Fruit fly (Drosophila melanogaster) whole organism, embryonic: ENCODE data around the gene Vps39.

Source experiments
- Atf-2 ChIP-seq: fragments of 200-800 bp; sonication (Bioruptor generic); optimal IDR thresholded peaks from 2 replicates; lab custom pipeline; 2016; ENCODE audit warnings: missing biosample characterization, missing genetic modification characterization
- CG10321 ChIP-seq: fragments of 200-800 bp; sonication (Bioruptor generic); IDR thresholded peaks from 2 replicates; pipeline ENCODE4 v1.3.6; 2022; ENCODE audit warnings: missing biosample characterization, missing genetic modification characterization
- CG11696 ChIP-seq: fragments of 200-800 bp; sonication (Bioruptor generic); IDR thresholded peaks from 2 replicates; pipeline ENCODE4 v1.3.6; 2022; ENCODE audit warnings: missing biosample characterization, missing genetic modification characterization
- CG12769 ChIP-seq: fragments of 200-800 bp; sonication (Bioruptor generic); optimal IDR thresholded peaks from 2 replicates; lab custom pipeline; 2019; ENCODE audit warnings: missing biosample characterization, mild to moderate bottlenecking, missing genetic modification characterization, moderate library complexity
- CG13296 ChIP-seq: fragments of 200-800 bp; sonication (Bioruptor generic); optimal IDR thresholded peaks from 3 replicates; lab custom pipeline; 2018; ENCODE audit warnings: missing biosample characterization, mild to moderate bottlenecking, missing genetic modification characterization
- CG13424 ChIP-seq: fragments of 200-800 bp; sonication (Bioruptor generic); optimal IDR thresholded peaks from 2 replicates; lab custom pipeline; 2019; ENCODE audit warnings: missing biosample characterization, mild to moderate bottlenecking, missing genetic modification characterization, moderate library complexity
- CG15696 ChIP-seq: fragments of 200-800 bp; sonication (Bioruptor generic); optimal IDR thresholded peaks from 2 replicates; lab custom pipeline; 2019; ENCODE audit warnings: missing biosample characterization, mild to moderate bottlenecking, missing genetic modification characterization, moderate library complexity
- CG17912 ChIP-seq: fragments of 200-800 bp; sonication (Bioruptor generic); optimal IDR thresholded peaks from 2 replicates; lab custom pipeline; 2018; ENCODE audit warnings: missing biosample characterization, mild to moderate bottlenecking, missing genetic modification characterization
- CG18764 ChIP-seq: fragments of 200-800 bp; sonication (Bioruptor generic); optimal IDR thresholded peaks from 3 replicates; lab custom pipeline; 2016; ENCODE audit warnings: missing biosample characterization, missing genetic modification characterization
- CG2678 ChIP-seq: fragments of 200-800 bp; sonication (Bioruptor generic); optimal IDR thresholded peaks from 3 replicates; lab custom pipeline; 2019; ENCODE audit warnings: missing biosample characterization, mild to moderate bottlenecking, missing genetic modification characterization, moderate library complexity
- CG4282 ChIP-seq: fragments of 200-800 bp; sonication (Bioruptor generic); optimal IDR thresholded peaks from 2 replicates; lab custom pipeline; 2016; ENCODE audit warnings: missing biosample characterization, missing genetic modification characterization
- CG6765 ChIP-seq: fragments of 200-800 bp; sonication (Bioruptor generic); optimal IDR thresholded peaks from 3 replicates; lab custom pipeline; 2017; ENCODE audit warnings: missing biosample characterization, mild to moderate bottlenecking, missing genetic modification characterization
- CG7271 ChIP-seq: fragments of 200-800 bp; sonication (Bioruptor generic); optimal IDR thresholded peaks from 2 replicates; lab custom pipeline; 2018; ENCODE audit warnings: missing biosample characterization, mild to moderate bottlenecking, missing genetic modification characterization, moderate library complexity
- CG7963 ChIP-seq: fragments of 200-800 bp; sonication (Bioruptor generic); IDR thresholded peaks from 3 replicates; pipeline ENCODE4 v1.3.6; 2022; ENCODE audit warnings: missing biosample characterization, missing genetic modification characterization; ENCODE audit not compliant: partially characterized antibody
- CG8388 ChIP-seq: fragments of 200-800 bp; sonication (Bioruptor generic); optimal IDR thresholded peaks from 2 replicates; lab custom pipeline; 2019; ENCODE audit warnings: missing biosample characterization, mild to moderate bottlenecking, missing genetic modification characterization, moderate library complexity
- CG8944 ChIP-seq: fragments of 200-800 bp; sonication (Bioruptor generic); optimal IDR thresholded peaks from 3 replicates; lab custom pipeline; 2016; ENCODE audit warnings: missing biosample characterization, missing genetic modification characterization
- CG9797 ChIP-seq: fragments of 200-800 bp; sonication (Bioruptor generic); optimal IDR thresholded peaks from 3 replicates; lab custom pipeline; 2018; ENCODE audit warnings: missing biosample characterization, mild to moderate bottlenecking, missing genetic modification characterization
- CrebB ChIP-seq: fragments of 200-800 bp; sonication (Bioruptor generic); optimal IDR thresholded peaks from 3 replicates; lab custom pipeline; 2018; ENCODE audit warnings: missing biosample characterization, mild to moderate bottlenecking, missing genetic modification characterization
- Doc2 ChIP-seq: fragments of 200-800 bp; sonication (Bioruptor generic); IDR thresholded peaks from 2 replicates; pipeline ENCODE4 v1.3.6; 2022; ENCODE audit warnings: missing biosample characterization, missing genetic modification characterization
- Dp ChIP-seq: fragments of 200-800 bp; sonication (Bioruptor generic); optimal IDR thresholded peaks from 2 replicates; lab custom pipeline; 2018; ENCODE audit warnings: missing biosample characterization, mild to moderate bottlenecking, missing genetic modification characterization, moderate library complexity
- Drgx ChIP-seq: fragments of 200-800 bp; sonication (Bioruptor generic); IDR thresholded peaks from 2 replicates; pipeline ENCODE4 v1.3.6; 2022; ENCODE audit warnings: missing biosample characterization, missing genetic modification characterization
- Hey ChIP-seq: fragments of 200-800 bp; sonication (Bioruptor generic); optimal IDR thresholded peaks from 3 replicates; lab custom pipeline; 2018; ENCODE audit warnings: missing biosample characterization, mild to moderate bottlenecking, missing genetic modification characterization
- HmgD ChIP-seq: fragments of 200-800 bp; sonication (Bioruptor generic); optimal IDR thresholded peaks from 3 replicates; lab custom pipeline; 2016; ENCODE audit warnings: missing biosample characterization, missing genetic modification characterization
- Hr51 ChIP-seq, 2 experiments: fragments of 200-800 bp; sonication (Bioruptor generic); optimal IDR thresholded peaks; 2 replicates in 1 of 2; 3 replicates in 1 of 2; lab custom pipeline; 2016 to 2018; ENCODE audit warnings: missing biosample characterization in 2 of 2, missing genetic modification characterization in 2 of 2, mild to moderate bottlenecking in 1 of 2, moderate library complexity in 1 of 2
- Myb ChIP-seq: fragments of 200-800 bp; sonication (Bioruptor generic); optimal IDR thresholded peaks from 2 replicates; lab custom pipeline; 2016; ENCODE audit warnings: missing biosample characterization, missing genetic modification characterization
- Neu2 ChIP-seq: fragments of 200-800 bp; sonication (Bioruptor generic); optimal IDR thresholded peaks from 3 replicates; lab custom pipeline; 2016; ENCODE audit warnings: missing biosample characterization, missing genetic modification characterization, borderline replicate concordance
- Opbp ChIP-seq: fragments of 200-800 bp; sonication (Bioruptor generic); IDR thresholded peaks from 3 replicates; pipeline ENCODE4 v1.3.6; 2022; ENCODE audit warnings: missing biosample characterization, missing genetic modification characterization; ENCODE audit not compliant: partially characterized antibody
- Ptx1 ChIP-seq: fragments of 200-800 bp; sonication (Bioruptor generic); IDR thresholded peaks from 2 replicates; pipeline ENCODE4 v1.3.6; 2022; ENCODE audit warnings: missing biosample characterization, missing genetic modification characterization
- Sox100B ChIP-seq: fragments of 200-800 bp; sonication (Bioruptor generic); optimal IDR thresholded peaks from 3 replicates; lab custom pipeline; 2018; ENCODE audit warnings: missing biosample characterization, mild to moderate bottlenecking, missing genetic modification characterization
- Sry-δ ChIP-seq: fragments of 200-800 bp; sonication (Bioruptor generic); optimal IDR thresholded peaks from 2 replicates; lab custom pipeline; 2016; ENCODE audit warnings: missing biosample characterization, missing genetic modification characterization
- Trl ChIP-seq, 3 experiments: fragments of >200 bp in 2 of 3; fragments of 200-800 bp in 1 of 3; sonication (Bioruptor generic) in 1 of 3; optimal IDR thresholded peaks; 2 replicates in 1 of 3; 3 replicates in 2 of 3; lab custom pipeline; 2016 to 2017; ENCODE audit warnings: missing biosample characterization in 1 of 3, missing genetic modification characterization in 1 of 3
- Usf ChIP-seq: fragments of 200-800 bp; sonication (Bioruptor generic); optimal IDR thresholded peaks from 2 replicates; lab custom pipeline; 2017; ENCODE audit warnings: missing genotype, missing biosample characterization, missing genetic modification characterization
- Vsx1 ChIP-seq: fragments of 200-800 bp; sonication (Bioruptor generic); optimal IDR thresholded peaks from 2 replicates; lab custom pipeline; 2017; ENCODE audit warnings: missing biosample characterization, mild to moderate bottlenecking, missing genetic modification characterization, missing genetic modification reagents
- ab ChIP-seq: fragments of 200-800 bp; sonication (Bioruptor generic); optimal IDR thresholded peaks from 2 replicates; lab custom pipeline; 2016; ENCODE audit warnings: missing biosample characterization, missing genetic modification characterization
- ac ChIP-seq: fragments of 200-800 bp; sonication (Bioruptor generic); optimal IDR thresholded peaks from 3 replicates; lab custom pipeline; 2017; ENCODE audit warnings: missing biosample characterization, mild to moderate bottlenecking, missing genetic modification characterization
- aop ChIP-seq: fragments of 200-800 bp; sonication (Bioruptor generic); IDR thresholded peaks from 2 replicates; pipeline ENCODE4 v1.3.6; 2022; ENCODE audit warnings: missing biosample characterization, missing genetic modification characterization
- ase ChIP-seq: fragments of 200-800 bp; sonication (Bioruptor generic); IDR thresholded peaks from 3 replicates; pipeline ENCODE4 v1.3.6; 2022; ENCODE audit warnings: missing biosample characterization, missing genetic modification characterization
- esg ChIP-seq: fragments of 200-800 bp; sonication (Bioruptor generic); conservative IDR thresholded peaks from 2 replicates; pipeline ENCODE4 v1.3.6; 2022; ENCODE audit warnings: missing biosample characterization, missing genetic modification characterization
- gro ChIP-seq: fragments of 200-800 bp; sonication (Bioruptor generic); optimal IDR thresholded peaks from 2 replicates; lab custom pipeline; 2016; ENCODE audit warnings: missing biosample characterization, missing genetic modification characterization
- gt ChIP-seq: fragments of 200-800 bp; sonication (Bioruptor generic); IDR thresholded peaks from 2 replicates; pipeline ENCODE4 v1.3.6; 2022; ENCODE audit warnings: missing biosample characterization, missing genetic modification characterization
- nerfin-1 ChIP-seq: fragments of 200-800 bp; sonication (Bioruptor generic); optimal IDR thresholded peaks from 3 replicates; lab custom pipeline; 2019; ENCODE audit warnings: missing biosample characterization, mild to moderate bottlenecking, missing genetic modification characterization, moderate library complexity
- pho ChIP-seq: fragments of 200-800 bp; sonication (Bioruptor generic); optimal IDR thresholded peaks from 2 replicates; lab custom pipeline; 2016; ENCODE audit warnings: missing biosample characterization, missing genetic modification characterization
- pnt ChIP-seq: fragments of 200-800 bp; sonication (Bioruptor generic); optimal IDR thresholded peaks from 3 replicates; lab custom pipeline; 2016; ENCODE audit warnings: missing biosample characterization, missing genetic modification characterization
- pros ChIP-seq: fragments of 200-800 bp; sonication (Bioruptor generic); optimal IDR thresholded peaks from 3 replicates; lab custom pipeline; 2019; ENCODE audit warnings: missing biosample characterization, mild to moderate bottlenecking, missing genetic modification characterization, moderate library complexity
- row ChIP-seq: fragments of 200-800 bp; sonication (Bioruptor generic); IDR thresholded peaks from 3 replicates; pipeline ENCODE4 v1.3.6; 2022; ENCODE audit warnings: missing biosample characterization, missing genetic modification characterization
- tio ChIP-seq: fragments of 200-800 bp; sonication (Bioruptor generic); optimal IDR thresholded peaks from 2 replicates; lab custom pipeline; 2017; ENCODE audit warnings: missing biosample characterization, missing genetic modification characterization, inconsistent platforms
- trh ChIP-seq: fragments of 200-800 bp; sonication (Bioruptor generic); optimal IDR thresholded peaks from 2 replicates; lab custom pipeline; 2016; ENCODE audit warnings: missing biosample characterization, missing genetic modification characterization
- wek ChIP-seq: fragments of 200-800 bp; sonication (Bioruptor generic); optimal IDR thresholded peaks from 3 replicates; lab custom pipeline; 2018; ENCODE audit warnings: missing biosample characterization, mild to moderate bottlenecking, missing genetic modification characterization, moderate library complexity

Vps39 gene

dm6 chr3R:18242089-18242955 lies 31.9 kb downstream of the Vps39 start, which contains the start of the genes CG7156 and 14-3-3epsilon (continued):
- TF ChIP-seq CG6765 (GFP tag; lab: Kevin White, UChicago), result no peak
- peak; percentile 52 for TF ChIP-seq Ptx1 (GFP tag; lab: Robert Waterston, UW)
- TF ChIP-seq CG8944, result no peak
- no peak for TF ChIP-seq gt (GFP tag; lab: Robert Waterston, UW)
- TF ChIP-seq CG12769 (tag; lab: Kevin White, UChicago), result no peak
- TF ChIP-seq Usf (GFP tag; lab: Kevin White, UChicago), result no peak
- TF ChIP-seq pho, result peak; percentile 13
- TF ChIP-seq CG17912, result no peak
- TF ChIP-seq CG15696 (tag; lab: Kevin White, UChicago), result peak; percentile 2
- TF ChIP-seq pros (GFP tag; lab: Kevin White, UChicago), result no peak
- peak; percentile 96 for TF ChIP-seq CG9797 (GFP tag; lab: Kevin White, UChicago)
- TF ChIP-seq CG7963 (GFP tag; lab: Robert Waterston, UW), result no peak
- TF ChIP-seq CG18764 (GFP tag; lab: Kevin White, UChicago), result peak; percentile 37
- peak; percentile 59 for TF ChIP-seq Myb (GFP tag; lab: Kevin White, UChicago)
- peak; percentile 38 for TF ChIP-seq wek (GFP tag; lab: Kevin White, UChicago)
- TF ChIP-seq CG13424 (tag; lab: Kevin White, UChicago), result peak; percentile 26
- no peak for TF ChIP-seq esg
- TF ChIP-seq ase (GFP tag; lab: Robert Waterston, UW), result 0 out of 3 replicates have a peak, but pooled peaks have one; percentile 5
- TF ChIP-seq Neu2, result no peak
- peak; percentile 7 for TF ChIP-seq nerfin-1 (tag; lab: Kevin White, UChicago)
- 0 out of 2 replicates have a peak, but pooled peaks have one; percentile 8 for TF ChIP-seq aop (GFP tag; lab: Robert Waterston, UW)
- TF ChIP-seq Hey (tag; lab: Kevin White, UChicago), result no peak
- TF ChIP-seq CG13296 (GFP tag; lab: Kevin White, UChicago), result peak; percentile 39
- TF ChIP-seq HmgD, result no peak
- no peak for TF ChIP-seq pnt (GFP tag; lab: Kevin White, UChicago)
- peak; percentile 49 for TF ChIP-seq CG8388 (GFP tag; lab: Kevin White, UChicago)
- TF ChIP-seq Atf-2, result no peak
- peak; percentile 35 for TF ChIP-seq row
- TF ChIP-seq Doc2, result no peak
- TF ChIP-seq Opbp, result 0 out of 3 replicates have a peak, but pooled peaks have one; percentile 22
- TF ChIP-seq tio (GFP tag; lab: Kevin White, UChicago), result no peak
- no peak for TF ChIP-seq CG11696 (GFP tag; lab: Robert Waterston, UW)
- TF ChIP-seq Dp (GFP tag; lab: Kevin White, UChicago), result peak; percentile 65
- TF ChIP-seq trh, result no peak
- TF ChIP-seq CG7271 (tag; lab: Kevin White, UChicago), result peak; percentile 57
- TF ChIP-seq CG10321, result no peak
- TF ChIP-seq CG2678 (tag; lab: Kevin White, UChicago), result no peak
- peak; percentile 9 for TF ChIP-seq CG4282 (GFP tag; lab: Kevin White, UChicago)
- peak; percentile 72 for TF ChIP-seq Sry-δ
- no peak for TF ChIP-seq ac (GFP tag; lab: Kevin White, UChicago)
- TF ChIP-seq Sox100B (GFP tag; lab: Kevin White, UChicago), result no peak
- TF ChIP-seq gro, result no peak
- no peak for TF ChIP-seq Hr51 (GFP tag; optimal IDR thresholded peaks at IDR 0.05; lab: Kevin White, UChicago)
- TF ChIP-seq ab, result no peak
- no peak for TF ChIP-seq CrebB
- 0 out of 2 replicates have a peak, but pooled peaks have one; percentile 21 for TF ChIP-seq Drgx
- TF ChIP-seq Vsx1 (GFP tag; lab: Kevin White, UChicago), result no peak
- no peak for TF ChIP-seq Trl (optimal IDR thresholded peaks at IDR 0.05; lab: Kevin White, UChicago)
- TF ChIP-seq Trl (GFP tag; optimal IDR thresholded peaks at IDR 0.05; lab: Kevin White, UChicago), result peak; percentile 10
